Worm (Caenorhabditis elegans) whole organism, L3 larva: ENCODE results near the gene aco-1.

Experiments used
- lsy-12 ChIP-seq: sonication (generic microtip); optimal IDR thresholded peaks from 2 replicates; lab custom pipeline; 2016; ENCODE audit warnings: mild to moderate bottlenecking, missing genetic modification characterization, missing compliant biosample characterization
- nhr-28 ChIP-seq: fragments of 150-350 bp; optimal IDR thresholded peaks from 2 replicates; lab custom pipeline; 2014; ENCODE audit warnings: missing biosample characterization, missing genetic modification characterization
- nhr-43 ChIP-seq: sonication (generic microtip); optimal IDR thresholded peaks from 2 replicates; lab custom pipeline; 2016; ENCODE audit warnings: mild to moderate bottlenecking, missing genetic modification characterization, missing compliant biosample characterization; ENCODE audit not compliant: poor library complexity, severe bottlenecking
- nhr-77 ChIP-seq: fragments of 150-350 bp; optimal IDR thresholded peaks from 2 replicates; lab custom pipeline; 2014; ENCODE audit warnings: missing biosample characterization, missing genetic modification characterization
- pha-4 ChIP-seq: fragments of 150-350 bp; optimal IDR thresholded peaks from 2 replicates; lab custom pipeline; 2014; ENCODE audit warnings: missing biosample characterization, missing genetic modification reagents, missing genetic modification characterization

- TF ChIP-seq nhr-28 (tag; lab: Kevin White, UChicago) (no peak), nhr-77 (tag; lab: Kevin White, UChicago) (no peak), nhr-43 (no peak), lsy-12 (tag; lab: Kevin White, UChicago) (no peak), pha-4 (no peak)
Observed at ce11 chrX:11368417-11368816, 28.7 kb downstream of the aco-1 start, which contains the start of gene ttyh-1.
